Fruit fly (Drosophila melanogaster): ENCODE measurements around the gene CG7377.
A peak's percentile ranks its signal among the peaks of the same experiment; 100 is the strongest.

DNA sequence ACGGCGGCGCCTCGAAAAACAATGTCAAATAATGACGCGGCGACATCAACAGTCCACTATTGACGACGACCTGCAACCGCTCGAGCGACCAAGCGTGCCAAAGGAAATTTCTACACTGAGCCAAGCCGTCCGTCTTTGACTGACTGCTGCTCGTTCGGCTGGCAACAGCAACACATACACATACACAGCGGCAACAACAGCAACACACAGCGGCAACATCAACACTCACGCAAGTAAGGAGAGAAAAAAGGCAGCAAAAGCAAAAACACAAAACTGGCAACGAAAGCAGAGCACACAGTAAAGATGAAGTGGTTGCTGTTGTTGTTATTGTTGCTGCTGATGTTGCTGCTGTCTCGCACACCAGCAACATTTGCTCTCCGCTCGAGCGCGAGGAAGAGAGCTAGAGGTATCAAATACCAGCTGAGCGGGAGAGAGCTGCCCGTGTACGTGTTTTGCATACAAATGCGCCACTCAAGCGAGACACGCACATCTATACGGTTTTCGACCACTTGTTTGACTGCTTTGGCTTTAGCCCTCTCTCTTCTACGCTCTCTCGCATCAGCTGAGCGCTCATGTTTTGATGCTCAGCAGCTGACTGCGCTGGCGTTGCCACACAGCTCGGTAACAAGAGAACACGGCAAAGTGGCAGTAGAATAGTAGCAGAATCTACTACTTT, 36.4 kb upstream of the CG7377 start:
- TF ChIP-seq kay (GFP tag; ENCODE audit: borderline replicate concordance) (no peak), Hr96 (GFP tag; optimal IDR thresholded peaks at IDR 0.05) (no peak), CG7101 (tag; optimal IDR thresholded peaks at IDR 0.05) (peak; percentile 38), CG14711 (tag; optimal IDR thresholded peaks at IDR 0.05) (no peak), CG12768 (GFP tag; optimal IDR thresholded peaks at IDR 0.05) (peak; percentile 87), CG7045 (GFP tag; optimal IDR thresholded peaks at IDR 0.05) (no peak), Clk (GFP tag; optimal IDR thresholded peaks at IDR 0.05) (no peak), bab1 (GFP tag; optimal IDR thresholded peaks at IDR 0.05) (peak; percentile 57), Crg-1 (GFP tag; optimal IDR thresholded peaks at IDR 0.05) (peak; percentile 25)

Data from whole organism, adult.